Worm (Caenorhabditis elegans) whole organism, dauer: ENCODE data around the gene R74.8.

Experiments used
- unc-62 ChIP-seq: sonication (generic microtip); optimal IDR thresholded peaks from 2 replicates; lab custom pipeline; 2017; ENCODE audit warnings: missing biosample characterization, missing genetic modification reagents, missing genetic modification characterization

The R74.8 gene

ce11 chrIII:4205751-4206327 lies at the start of gene R74.8:
Gene R74.8, plus strand, starts transcription at chrIII:4206277.
- no peak for TF ChIP-seq unc-62

- TF ChIP-seq unc-62 = no peak
Observed at ce11 chrIII:4157298-4157697, 48.8 kb upstream of the R74.8 start, which contains the start of gene C16C10.9. Gene C16C10.9, minus strand, starts transcription at chrIII:4157398.

ce11 chrIII:4160937-4161336 lies 45.1 kb upstream of the R74.8 start, which contains the start of gene C01G12.16:
Gene C01G12.16, plus strand, starts transcription at chrIII:4161237.
- no peak for TF ChIP-seq unc-62

DNA sequence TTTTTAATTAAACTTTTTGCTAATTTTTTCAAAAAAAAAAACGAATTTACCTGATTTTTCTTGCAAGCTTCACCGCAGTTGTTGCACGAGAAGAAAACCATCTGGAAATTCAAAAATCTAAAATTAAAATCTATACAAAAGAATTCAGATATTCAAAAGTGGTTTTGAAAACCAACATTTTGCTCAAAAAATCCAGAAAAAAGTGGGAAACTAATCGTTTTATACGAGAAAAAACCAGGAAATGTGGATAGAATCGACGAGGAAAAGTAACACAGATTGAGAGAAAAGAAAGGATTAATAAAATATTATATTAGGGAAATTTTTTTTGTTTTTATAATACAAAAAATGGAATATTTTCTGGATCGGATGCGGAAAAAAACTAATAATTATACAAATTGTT lies 42.0 kb upstream of the R74.8 start, which contains the start of gene C16C10.8:
TSS of gene C16C10.8 (minus strand) at position 101 of the 400 bp plus-strand sequence.
- no peak for TF ChIP-seq unc-62

DNA sequence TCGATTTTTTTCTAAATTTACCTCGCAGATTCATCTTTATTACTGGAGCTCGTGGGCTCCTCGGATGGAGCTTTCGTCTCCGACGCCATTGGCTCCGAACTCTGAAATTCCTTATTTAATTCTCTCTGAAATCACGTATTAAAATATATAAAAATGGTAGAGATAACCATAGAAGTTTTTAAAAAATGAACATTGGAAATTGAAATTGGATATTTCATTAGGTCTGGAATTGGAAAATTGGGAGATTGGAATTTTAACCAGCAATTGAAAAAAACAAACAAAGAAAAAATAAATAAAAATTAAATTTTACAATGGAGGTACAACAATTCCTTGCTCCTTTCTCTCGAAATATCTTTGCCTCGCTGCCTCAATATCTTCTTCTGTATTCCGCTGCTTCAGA lies 39.3 kb upstream of the R74.8 start, which contains the start of gene rnf-5:
TSS of gene rnf-5 (minus strand) at position 101 of the 400 bp plus-strand sequence.
- no peak for TF ChIP-seq unc-62

- no peak for TF ChIP-seq unc-62
Observed at ce11 chrIII:4168665-4169064, 37.4 kb upstream of the R74.8 start, which contains the start of gene ccdc-55. Gene ccdc-55, minus strand, starts transcription at chrIII:4168765.

ce11 chrIII:4170903-4171377 lies 35.1 kb upstream of the R74.8 start, which contains the start of the genes rnf-121 and C16C10.4:
Gene rnf-121, minus strand, starts transcription at chrIII:4170953.
Gene C16C10.4, plus strand, starts transcription at chrIII:4171336.
- TF ChIP-seq unc-62 = no peak

- TF ChIP-seq unc-62 = no peak
Observed at ce11 chrIII:4172210-4172609, 33.9 kb upstream of the R74.8 start.

ce11 chrIII:4175489-4175888 lies 30.6 kb upstream of the R74.8 start:
- TF ChIP-seq unc-62 = no peak

DNA sequence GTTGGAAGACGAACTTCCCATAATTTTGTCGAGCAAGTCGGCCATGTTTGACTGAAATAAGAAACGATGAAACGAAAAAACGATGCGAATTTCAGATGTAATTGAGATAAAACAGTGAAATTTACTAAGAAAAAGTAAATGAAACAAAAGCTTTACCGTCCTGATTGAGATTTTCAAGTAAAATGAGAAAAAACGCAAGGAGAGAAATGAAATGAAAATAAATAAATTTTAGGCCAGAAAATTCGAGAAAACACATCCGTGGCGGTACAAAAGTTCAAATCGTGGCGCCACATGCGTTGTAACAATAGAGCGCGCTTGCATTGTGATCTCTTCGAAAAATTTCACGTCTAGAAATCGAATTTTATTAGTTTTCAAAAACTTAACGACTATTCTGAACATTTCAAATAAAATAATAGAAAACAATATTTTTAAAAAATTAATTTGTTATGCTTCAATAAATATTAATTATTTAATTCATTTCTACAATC lies 29.9 kb upstream of the R74.8 start, which contains the start of the genes hrde-1 and C16C10.13:
TSS of gene hrde-1 (minus strand) at position 51 of the 488 bp plus-strand sequence.
TSS of gene C16C10.13 (plus strand) at position 332 of the 488 bp plus-strand sequence.
- TF ChIP-seq unc-62 = no peak

DNA sequence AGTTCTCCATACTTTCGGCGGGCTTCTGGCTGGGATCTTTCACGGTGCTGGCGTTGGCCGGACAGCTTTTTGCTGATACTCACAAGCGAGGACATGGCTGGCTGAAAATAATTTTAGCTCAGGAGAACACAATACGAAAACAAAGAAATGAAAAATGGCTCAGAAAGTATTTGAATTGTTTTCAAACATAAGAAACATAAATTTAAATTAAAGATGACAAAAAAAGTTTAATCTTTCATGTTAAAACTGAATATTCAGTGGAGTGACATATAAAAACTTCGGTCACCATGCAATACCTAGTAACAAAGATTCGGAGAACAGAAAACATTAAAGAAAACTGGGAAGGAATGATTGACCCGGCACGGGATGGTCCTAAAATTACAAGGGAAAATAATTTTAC lies 27.5 kb upstream of the R74.8 start, which contains the start of gene C16C10.2:
TSS of gene C16C10.2 (minus strand) at position 101 of the 400 bp plus-strand sequence.
- no peak for TF ChIP-seq unc-62

- TF ChIP-seq unc-62 = no peak
Observed at ce11 chrIII:4181338-4181737, 24.7 kb upstream of the R74.8 start, which contains the start of gene C16C10.1. Gene C16C10.1, minus strand, starts transcription at chrIII:4181438.

DNA sequence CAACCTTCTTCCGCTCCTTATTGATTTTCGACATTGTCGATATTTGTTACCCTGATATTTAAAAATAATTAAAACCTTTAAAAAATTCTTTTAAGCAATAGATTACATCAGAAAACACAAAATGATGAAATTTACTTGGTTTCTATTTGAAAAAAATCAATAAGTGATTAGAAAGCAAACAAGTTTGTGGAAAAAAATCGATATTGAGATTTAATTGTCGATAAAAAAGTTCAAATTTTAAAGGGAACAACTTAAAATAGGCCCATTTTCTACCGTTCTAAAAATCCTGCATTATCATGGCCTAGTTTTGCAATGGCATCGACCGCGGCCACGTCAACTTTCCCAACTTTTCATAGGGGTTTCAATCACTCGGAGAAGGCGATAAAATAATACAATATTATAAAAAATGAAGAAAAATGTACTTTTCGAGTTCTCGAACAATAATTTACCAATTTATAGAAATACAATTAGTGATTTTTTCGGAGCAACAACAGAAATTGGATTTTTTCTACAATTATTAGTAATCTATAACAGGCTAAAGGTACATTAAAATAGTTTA lies 19.2 kb upstream of the R74.8 start, which contains the start of gene lars-1:
TSS of gene lars-1 (minus strand) at position 51 of the 559 bp plus-strand sequence.
- TF ChIP-seq unc-62 = no peak

ce11 chrIII:4187845-4188244 lies 18.2 kb upstream of the R74.8 start, which contains the start of gene R74.2:
Gene R74.2, plus strand, starts transcription at chrIII:4188160.
- TF ChIP-seq unc-62 = no peak

DNA sequence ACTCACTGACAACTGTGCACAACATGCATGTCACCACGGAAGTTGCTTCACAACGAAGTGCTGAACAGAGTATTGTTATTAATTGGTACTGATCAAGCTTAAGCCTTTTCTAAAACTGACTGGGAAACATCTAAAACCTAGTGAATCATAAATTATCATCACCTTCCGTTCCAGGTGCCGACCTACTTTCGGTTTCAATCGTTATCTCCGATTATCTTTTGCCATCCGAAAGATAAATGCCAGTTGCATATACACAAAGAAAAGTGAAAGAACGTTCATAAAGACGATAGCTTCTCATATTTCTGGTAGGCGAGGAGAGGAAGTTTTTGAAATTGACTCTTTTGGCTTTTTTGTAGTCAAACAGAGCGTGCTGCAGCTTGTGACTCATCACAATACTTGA lies 16.5 kb upstream of the R74.8 start:
- no peak for TF ChIP-seq unc-62

ce11 chrIII:4190241-4190640 lies 15.8 kb upstream of the R74.8 start, which contains the start of gene spp-28:
Gene spp-28, minus strand, starts transcription at chrIII:4190341.
- TF ChIP-seq unc-62 = no peak

DNA sequence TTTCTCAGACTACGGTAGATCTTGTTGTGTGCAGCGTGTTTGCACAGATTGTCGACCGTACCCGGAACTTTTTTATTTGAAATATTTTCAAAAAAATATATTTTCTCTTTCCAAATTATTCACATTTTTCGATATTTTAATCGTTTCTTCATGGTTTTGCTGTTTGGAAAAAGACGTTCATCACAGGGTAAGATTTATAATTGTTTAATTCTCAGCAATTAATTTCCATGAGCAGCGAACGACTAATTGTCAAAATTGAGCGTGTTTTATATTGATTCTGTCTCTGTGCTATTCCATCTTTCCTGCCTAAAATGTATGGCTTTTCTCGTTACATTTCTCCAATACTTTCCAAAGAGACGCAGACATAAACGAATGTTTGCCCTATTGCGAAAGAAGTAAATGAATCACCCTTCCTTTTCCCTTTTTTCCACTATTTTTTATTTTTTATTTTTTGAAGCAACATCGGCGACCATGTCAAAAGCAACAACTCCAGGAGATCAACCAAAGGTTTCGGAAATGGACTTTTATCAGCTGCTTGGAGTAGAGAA lies 14.9 kb upstream of the R74.8 start, which contains the start of gene dnj-16:
TSS of gene dnj-16 (plus strand) at position 51 of the 548 bp plus-strand sequence.
- no peak for TF ChIP-seq unc-62
